Fruit fly (Drosophila melanogaster) whole organism, embryonic: Measurements from ENCODE around the gene CG11811.

Experiments
- Abd-B ChIP-seq: fragments of 200-800 bp; sonication (Bioruptor generic); optimal IDR thresholded peaks from 2 replicates; lab custom pipeline; 2018; ENCODE audit warnings: missing biosample characterization, mild to moderate bottlenecking, missing genetic modification characterization, moderate library complexity
- Atf-2 ChIP-seq: fragments of 200-800 bp; sonication (Bioruptor generic); optimal IDR thresholded peaks from 2 replicates; lab custom pipeline; 2016; ENCODE audit warnings: missing biosample characterization, missing genetic modification characterization
- C15 ChIP-seq: fragments of 200-800 bp; sonication (Bioruptor generic); IDR thresholded peaks from 3 replicates; pipeline ENCODE4 v1.3.6; 2022; ENCODE audit warnings: missing biosample characterization, missing genetic modification characterization
- CG1024 ChIP-seq: fragments of 200-800 bp; sonication (Bioruptor generic); IDR thresholded peaks from 2 replicates; pipeline ENCODE4 v1.3.6; 2022; ENCODE audit warnings: missing biosample characterization, missing genetic modification characterization
- CG10274 ChIP-seq: fragments of 200-800 bp; sonication (Bioruptor generic); optimal IDR thresholded peaks from 3 replicates; lab custom pipeline; 2017; ENCODE audit warnings: missing biosample characterization, mild to moderate bottlenecking, missing genetic modification characterization
- CG10543 ChIP-seq: fragments of 200-800 bp; sonication (Bioruptor generic); optimal IDR thresholded peaks from 3 replicates; lab custom pipeline; 2017; ENCODE audit warnings: missing biosample characterization, mild to moderate bottlenecking, missing genetic modification characterization, moderate library complexity
- CG12071 ChIP-seq: fragments of 200-800 bp; sonication (Bioruptor generic); optimal IDR thresholded peaks from 3 replicates; lab custom pipeline; 2018; ENCODE audit warnings: missing biosample characterization, mild to moderate bottlenecking, missing genetic modification characterization
- CG12104 ChIP-seq: fragments of 200-800 bp; sonication (Bioruptor generic); optimal IDR thresholded peaks from 3 replicates; lab custom pipeline; 2016; ENCODE audit warnings: missing biosample characterization, missing genetic modification characterization
- CG13424 ChIP-seq: fragments of 200-800 bp; sonication (Bioruptor generic); optimal IDR thresholded peaks from 2 replicates; lab custom pipeline; 2019; ENCODE audit warnings: missing biosample characterization, mild to moderate bottlenecking, missing genetic modification characterization, moderate library complexity
- CG14667 ChIP-seq: fragments of 200-800 bp; sonication (Bioruptor generic); IDR thresholded peaks from 2 replicates; pipeline ENCODE4 v1.3.6; 2022; ENCODE audit warnings: missing biosample characterization, missing genetic modification characterization
- CG1603 ChIP-seq: fragments of 200-800 bp; sonication (Bioruptor generic); optimal IDR thresholded peaks from 2 replicates; lab custom pipeline; 2019; ENCODE audit warnings: missing biosample characterization, mild to moderate bottlenecking, missing genetic modification characterization, moderate library complexity
- CG16779 ChIP-seq: fragments of 200-800 bp; sonication (Bioruptor generic); IDR thresholded peaks from 2 replicates; pipeline ENCODE4 v1.3.6; 2022; ENCODE audit warnings: missing biosample characterization, missing genetic modification characterization
- CG17361 ChIP-seq: fragments of 200-800 bp; sonication (Bioruptor generic); IDR thresholded peaks from 3 replicates; pipeline ENCODE4 v1.3.6; 2022; ENCODE audit warnings: missing biosample characterization, missing genetic modification characterization
- CG17568 ChIP-seq: fragments of 200-800 bp; sonication (Bioruptor generic); optimal IDR thresholded peaks from 2 replicates; lab custom pipeline; 2018; ENCODE audit warnings: missing biosample characterization, mild to moderate bottlenecking, missing genetic modification characterization, moderate library complexity
- CG2678 ChIP-seq: fragments of 200-800 bp; sonication (Bioruptor generic); optimal IDR thresholded peaks from 3 replicates; lab custom pipeline; 2019; ENCODE audit warnings: missing biosample characterization, mild to moderate bottlenecking, missing genetic modification characterization, moderate library complexity
- CG30403 ChIP-seq: fragments of 200-800 bp; sonication (Bioruptor generic); optimal IDR thresholded peaks from 3 replicates; lab custom pipeline; 2016; ENCODE audit warnings: missing biosample characterization, missing genetic modification characterization
- CG32772 ChIP-seq: fragments of 200-800 bp; sonication (Bioruptor generic); IDR thresholded peaks from 2 replicates; pipeline ENCODE4 v1.3.6; 2022; ENCODE audit warnings: missing biosample characterization, missing genetic modification characterization
- CG4360 ChIP-seq: fragments of 200-800 bp; sonication (Bioruptor generic); IDR thresholded peaks from 2 replicates; pipeline ENCODE4 v1.3.6; 2022; ENCODE audit warnings: missing biosample characterization, missing genetic modification characterization
- CG5245 ChIP-seq: fragments of 200-800 bp; sonication (Bioruptor generic); optimal IDR thresholded peaks from 3 replicates; lab custom pipeline; 2016; ENCODE audit warnings: missing biosample characterization, missing genetic modification characterization
- CG6765 ChIP-seq: fragments of 200-800 bp; sonication (Bioruptor generic); optimal IDR thresholded peaks from 3 replicates; lab custom pipeline; 2017; ENCODE audit warnings: missing biosample characterization, mild to moderate bottlenecking, missing genetic modification characterization
- CG8359 ChIP-seq: fragments of 200-800 bp; sonication (Bioruptor generic); optimal IDR thresholded peaks from 2 replicates; lab custom pipeline; 2017; ENCODE audit warnings: missing biosample characterization, mild to moderate bottlenecking, missing genetic modification characterization, borderline replicate concordance
- CG9876 ChIP-seq: fragments of 200-800 bp; sonication (Bioruptor generic); optimal IDR thresholded peaks from 2 replicates; lab custom pipeline; 2016; ENCODE audit warnings: missing biosample characterization, missing genetic modification characterization
- D19A ChIP-seq: fragments of 200-800 bp; optimal IDR thresholded peaks from 3 replicates; lab custom pipeline; 2019; ENCODE audit warnings: missing biosample characterization, mild to moderate bottlenecking, missing genetic modification characterization, moderate library complexity
- D19B ChIP-seq: fragments of 200-800 bp; sonication (Bioruptor generic); optimal IDR thresholded peaks from 2 replicates; lab custom pipeline; 2017; ENCODE audit warnings: missing biosample characterization, mild to moderate bottlenecking, missing genetic modification characterization
- E2f1 ChIP-seq: fragments of 200-800 bp; sonication (Bioruptor generic); IDR thresholded peaks from 2 replicates; pipeline ENCODE4 v1.3.6; 2022; ENCODE audit warnings: missing biosample characterization, missing genetic modification characterization
- Fer1 ChIP-seq: fragments of 200-800 bp; sonication (Bioruptor generic); optimal IDR thresholded peaks from 2 replicates; lab custom pipeline; 2017; ENCODE audit warnings: missing biosample characterization, mild to moderate bottlenecking, missing genetic modification characterization
- Hmx ChIP-seq: fragments of 200-800 bp; sonication (Bioruptor generic); optimal IDR thresholded peaks from 2 replicates; lab custom pipeline; 2016; ENCODE audit warnings: missing biosample characterization, missing genetic modification characterization
- Hr3 ChIP-seq: fragments of 200-800 bp; sonication (Bioruptor generic); optimal IDR thresholded peaks from 3 replicates; lab custom pipeline; 2016; ENCODE audit warnings: missing biosample characterization, missing genetic modification characterization
- Hr39 ChIP-seq: fragments of >200 bp; optimal IDR thresholded peaks from 2 replicates; lab custom pipeline; 2017
- Optix ChIP-seq: fragments of 200-800 bp; sonication (Bioruptor generic); IDR thresholded peaks from 3 replicates; pipeline ENCODE4 v1.3.6; 2022; ENCODE audit warnings: missing biosample characterization, missing genetic modification characterization
- Six4 ChIP-seq: fragments of 200-800 bp; sonication (Bioruptor generic); optimal IDR thresholded peaks from 2 replicates; lab custom pipeline; 2016; ENCODE audit warnings: missing biosample characterization, missing genetic modification characterization
- Sox100B ChIP-seq: fragments of 200-800 bp; sonication (Bioruptor generic); optimal IDR thresholded peaks from 3 replicates; lab custom pipeline; 2018; ENCODE audit warnings: missing biosample characterization, mild to moderate bottlenecking, missing genetic modification characterization
- Sry-δ ChIP-seq: fragments of 200-800 bp; sonication (Bioruptor generic); optimal IDR thresholded peaks from 2 replicates; lab custom pipeline; 2016; ENCODE audit warnings: missing biosample characterization, missing genetic modification characterization
- Xbp1 ChIP-seq: fragments of 200-800 bp; sonication (Bioruptor generic); optimal IDR thresholded peaks from 3 replicates; lab custom pipeline; 2016; ENCODE audit warnings: missing biosample characterization, mild to moderate bottlenecking, missing genetic modification characterization
- aop ChIP-seq: fragments of 200-800 bp; sonication (Bioruptor generic); IDR thresholded peaks from 2 replicates; pipeline ENCODE4 v1.3.6; 2022; ENCODE audit warnings: missing biosample characterization, missing genetic modification characterization
- crc ChIP-seq: fragments of 200-800 bp; sonication (Bioruptor generic); optimal IDR thresholded peaks from 2 replicates; lab custom pipeline; 2016; ENCODE audit warnings: missing biosample characterization, missing genetic modification characterization
- disco-r ChIP-seq: fragments of 200-800 bp; sonication (Bioruptor generic); optimal IDR thresholded peaks from 2 replicates; lab custom pipeline; 2016; ENCODE audit warnings: missing biosample characterization, missing genetic modification characterization
- gem ChIP-seq: fragments of 200-800 bp; sonication (Bioruptor generic); optimal IDR thresholded peaks from 2 replicates; lab custom pipeline; 2019; ENCODE audit warnings: missing biosample characterization, mild to moderate bottlenecking, missing genetic modification characterization, moderate library complexity
- grn ChIP-seq: fragments of 200-800 bp; sonication (Bioruptor generic); optimal IDR thresholded peaks from 3 replicates; lab custom pipeline; 2017; ENCODE audit warnings: missing biosample characterization, missing genetic modification characterization
- otp ChIP-seq: fragments of 200-800 bp; sonication (Bioruptor generic); IDR thresholded peaks from 3 replicates; pipeline ENCODE4, ENCODE4 v1.3.6; 2022; ENCODE audit warnings: missing biosample characterization, missing genetic modification characterization
- prd ChIP-seq, 3 experiments: fragments of >200 bp in 2 of 3; fragments of 200-800 bp in 1 of 3; sonication (Bioruptor generic) in 1 of 3; optimal IDR thresholded peaks in 2 of 3; IDR thresholded peaks in 1 of 3; 2 replicates in 2 of 3; 3 replicates in 1 of 3; pipeline versions ENCODE4 v1.3.6 to Lab custom; 2017 to 2022; ENCODE audit warnings: missing biosample characterization in 1 of 3, missing genetic modification characterization in 1 of 3
- pum ChIP-seq: fragments of 200-800 bp; sonication (Bioruptor generic); optimal IDR thresholded peaks from 2 replicates; lab custom pipeline; 2016; ENCODE audit warnings: missing biosample characterization, missing genetic modification characterization
- sens-2 ChIP-seq: fragments of 200-800 bp; sonication (Bioruptor generic); IDR thresholded peaks from 2 replicates; pipeline ENCODE4 v1.3.6; 2022; ENCODE audit warnings: missing biosample characterization, missing genetic modification characterization
- unpg ChIP-seq: fragments of 200-800 bp; sonication (Bioruptor generic); optimal IDR thresholded peaks from 3 replicates; lab custom pipeline; 2018; ENCODE audit warnings: missing biosample characterization, mild to moderate bottlenecking, missing genetic modification characterization, moderate library complexity

Gene CG11811

DNA sequence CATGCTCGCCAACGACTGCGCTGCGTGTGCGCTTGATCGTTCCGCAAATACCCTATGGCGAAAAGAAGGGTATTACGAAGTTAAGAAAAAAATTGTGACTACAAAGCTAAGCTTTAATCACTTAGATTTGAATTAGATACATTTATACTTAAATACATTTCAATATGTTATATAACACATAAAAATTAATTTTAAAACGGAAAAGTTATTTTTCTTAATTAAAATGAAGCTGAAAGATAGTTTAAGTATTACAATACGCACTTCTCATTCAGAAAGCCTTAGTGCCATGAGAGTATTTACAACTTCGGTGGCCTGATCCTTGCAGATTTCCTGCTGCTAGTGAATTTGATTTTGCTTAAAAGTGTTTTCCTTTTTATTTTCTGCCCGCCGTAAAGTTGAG is 49.9 kb downstream of the CG11811 start (continued):
- TF ChIP-seq CG32772 (GFP tag; lab: Robert Waterston, UW) (no peak), CG17568 (GFP tag; lab: Kevin White, UChicago) (no peak), unpg (GFP tag; lab: Kevin White, UChicago) (peak; percentile 7), CG13424 (tag; lab: Kevin White, UChicago) (no peak), pum (GFP tag; lab: Kevin White, UChicago) (no peak), CG12104 (GFP tag; lab: Kevin White, UChicago) (no peak), CG10543 (GFP tag; lab: Kevin White, UChicago) (peak; percentile 4), Atf-2 (GFP tag; lab: Kevin White, UChicago) (no peak), gem (peak; percentile 46), aop (GFP tag; lab: Robert Waterston, UW) (no peak), C15 (GFP tag; lab: Robert Waterston, UW) (no peak), Sox100B (GFP tag; lab: Kevin White, UChicago) (no peak), Xbp1 (peak; percentile 6), D19B (GFP tag; lab: Kevin White, UChicago) (peak; percentile 35), sens-2 (no peak), CG17361 (GFP tag; lab: Robert Waterston, UW) (no peak), CG1603 (tag; lab: Kevin White, UChicago) (no peak), Hr39 (lab: Kevin White, UChicago) (no peak), Fer1 (peak; percentile 12), Sry-δ (GFP tag; lab: Kevin White, UChicago) (no peak), CG2678 (peak; percentile 39), Abd-B (peak; percentile 5), Hr3 (no peak), CG9876 (GFP tag; lab: Kevin White, UChicago) (no peak), CG6765 (GFP tag; lab: Kevin White, UChicago) (no peak), Optix (GFP tag; lab: Robert Waterston, UW) (no peak), D19A (peak; percentile 75), prd (optimal IDR thresholded peaks at IDR 0.05; lab: Kevin White, UChicago) (no peak), prd (GFP tag; IDR thresholded peaks at IDR 0.05; lab: Robert Waterston, UW) (no peak), CG5245 (no peak), CG10274 (GFP tag; lab: Kevin White, UChicago) (no peak), CG30403 (GFP tag; lab: Kevin White, UChicago) (peak; percentile 1), Hmx (no peak), disco-r (GFP tag; lab: Kevin White, UChicago) (no peak), grn (GFP tag; lab: Kevin White, UChicago) (no peak), Six4 (GFP tag; lab: Kevin White, UChicago) (no peak), CG16779 (GFP tag; lab: Robert Waterston, UW) (no peak), crc (GFP tag; lab: Kevin White, UChicago) (no peak), CG4360 (GFP tag; lab: Robert Waterston, UW) (no peak), E2f1 (no peak), CG1024 (GFP tag; lab: Robert Waterston, UW) (no peak), CG14667 (GFP tag; lab: Robert Waterston, UW) (no peak), CG12071 (no peak), CG8359 (GFP tag; lab: Kevin White, UChicago) (no peak), otp (GFP tag; lab: Robert Waterston, UW) (no peak)
